Worm (Caenorhabditis elegans) whole organism, young adult: ENCODE data around the gene F19H8.2.
A peak's percentile ranks its signal among the peaks of the same experiment; 100 is the strongest.

Experiments used
- B0019.2 ChIP-seq: fragments of 200-800 bp; sonication (Bioruptor generic); conservative IDR thresholded peaks from 2 replicates; pipeline ENCODE4 v1.3.6; 2022; ENCODE audit warnings: missing genetic modification reagents, missing genetic modification characterization, missing compliant biosample characterization
- C06A6.2 ChIP-seq: fragments of 200-800 bp; sonication (Bioruptor generic); conservative IDR thresholded peaks from 2 replicates; pipeline ENCODE4 v1.3.6; 2022; ENCODE audit warnings: missing genetic modification characterization, missing compliant biosample characterization
- C17E4.6 ChIP-seq: fragments of 200-800 bp; sonication (Bioruptor generic); IDR thresholded peaks from 2 replicates; pipeline ENCODE4 v1.3.6; 2022; ENCODE audit warnings: missing genetic modification reagents, missing genetic modification characterization, missing compliant biosample characterization
- D2030.7 ChIP-seq: fragments of 200-800 bp; sonication (Bioruptor generic); IDR thresholded peaks from 2 replicates; pipeline ENCODE4 v1.3.6; 2022; ENCODE audit warnings: missing genetic modification reagents, missing genetic modification characterization, missing compliant biosample characterization
- F22D6.2 ChIP-seq: sonication (generic microtip); optimal IDR thresholded peaks from 2 replicates; lab custom pipeline; 2016; ENCODE audit warnings: mild to moderate bottlenecking, missing genetic modification characterization, missing compliant biosample characterization
- F37B4.10 ChIP-seq: fragments of 200-800 bp; sonication (Bioruptor generic); IDR thresholded peaks from 2 replicates; pipeline ENCODE4 v1.3.6; 2022; ENCODE audit warnings: missing genetic modification characterization, missing compliant biosample characterization
- K11D2.4 ChIP-seq: fragments of 200-800 bp; sonication (Bioruptor generic); IDR thresholded peaks from 2 replicates; pipeline ENCODE4 v1.3.6; 2022; ENCODE audit warnings: missing genetic modification reagents, missing genetic modification characterization, missing compliant biosample characterization
- K12H6.12 ChIP-seq: fragments of 200-800 bp; sonication (Bioruptor generic); optimal IDR thresholded peaks from 2 replicates; lab custom pipeline; 2018; ENCODE audit warnings: mild to moderate bottlenecking, missing genetic modification characterization, missing compliant biosample characterization
- T07F8.4 ChIP-seq: sonication (generic microtip); optimal IDR thresholded peaks from 2 replicates; lab custom pipeline; 2016; ENCODE audit warnings: mild to moderate bottlenecking, missing genetic modification characterization, moderate library complexity, missing compliant biosample characterization
- Y53F4B.3 ChIP-seq: fragments of 200-800 bp; sonication (Bioruptor generic); IDR thresholded peaks from 2 replicates; pipeline ENCODE4 v1.3.6; 2022; ENCODE audit warnings: missing genetic modification reagents, missing genetic modification characterization, missing compliant biosample characterization
- Y95B8A.8 ChIP-seq: fragments of 200-800 bp; sonication (Bioruptor generic); IDR thresholded peaks from 2 replicates; pipeline ENCODE4 v1.3.6; 2022; ENCODE audit warnings: missing genetic modification reagents, missing genetic modification characterization, missing compliant biosample characterization
- ZK185.1 ChIP-seq: sonication (generic microtip); optimal IDR thresholded peaks from 2 replicates; lab custom pipeline; 2016; ENCODE audit warnings: mild to moderate bottlenecking, missing genetic modification characterization, missing compliant biosample characterization; ENCODE audit not compliant: poor library complexity, severe bottlenecking
- aptf-3 ChIP-seq: fragments of 200-800 bp; sonication (Bioruptor generic); IDR thresholded peaks from 2 replicates; pipeline ENCODE4 v1.3.6; 2022; ENCODE audit warnings: missing genetic modification characterization, missing compliant biosample characterization
- atf-7 ChIP-seq: sonication (generic microtip); optimal IDR thresholded peaks from 2 replicates; lab custom pipeline; 2017; ENCODE audit warnings: mild to moderate bottlenecking, missing genetic modification characterization, missing compliant biosample characterization
- athp-1 ChIP-seq: sonication (generic microtip); optimal IDR thresholded peaks from 2 replicates; lab custom pipeline; 2017; ENCODE audit warnings: mild to moderate bottlenecking, missing genetic modification characterization, missing compliant biosample characterization
- bed-1 ChIP-seq: fragments of 200-800 bp; sonication (Bioruptor generic); IDR thresholded peaks from 2 replicates; pipeline ENCODE4 v1.3.6; 2022; ENCODE audit warnings: missing genetic modification reagents, missing genetic modification characterization, missing compliant biosample characterization
- bed-2 ChIP-seq: fragments of 200-800 bp; sonication (Bioruptor generic); IDR thresholded peaks from 2 replicates; pipeline ENCODE4 v1.3.6; 2022; ENCODE audit warnings: missing genetic modification reagents, missing genetic modification characterization, missing compliant biosample characterization
- cebp-1 ChIP-seq, 2 experiments: fragments of 200-800 bp in 1 of 2; sonication (Bioruptor generic) in 1 of 2; sonication (generic microtip) in 1 of 2; IDR thresholded peaks in 1 of 2; optimal IDR thresholded peaks in 1 of 2; 2 replicates each; pipeline versions ENCODE4 v1.3.6 to Lab custom; 2017 to 2022; ENCODE audit warnings: missing compliant biosample characterization in 2 of 2, missing genetic modification characterization in 2 of 2, mild to moderate bottlenecking in 1 of 2, missing genetic modification reagents in 1 of 2, moderate library complexity in 1 of 2
- ceh-100 ChIP-seq: fragments of 200-800 bp; sonication (Bioruptor generic); IDR thresholded peaks from 2 replicates; pipeline ENCODE4 v1.3.6; 2022; ENCODE audit warnings: missing genetic modification reagents, missing genetic modification characterization, missing compliant biosample characterization
- ceh-40 ChIP-seq: fragments of 200-800 bp; sonication (Bioruptor generic); IDR thresholded peaks from 2 replicates; pipeline ENCODE4 v1.3.6; 2022; ENCODE audit warnings: missing genetic modification characterization, missing compliant biosample characterization
- chd-7 ChIP-seq: sonication (generic microtip); optimal IDR thresholded peaks from 2 replicates; lab custom pipeline; 2016; ENCODE audit warnings: mild to moderate bottlenecking, missing genetic modification characterization, moderate library complexity, missing compliant biosample characterization
- dpl-1 ChIP-seq: fragments of 150-350 bp; optimal IDR thresholded peaks from 2 replicates; lab custom pipeline; 2014; ENCODE audit warnings: missing biosample characterization, missing genetic modification reagents, missing genetic modification characterization
- egl-18 ChIP-seq: fragments of 200-800 bp; sonication (Bioruptor generic); IDR thresholded peaks from 2 replicates; pipeline ENCODE4 v1.3.6; 2022; ENCODE audit warnings: missing genetic modification reagents, missing genetic modification characterization, missing compliant biosample characterization
- egl-44 ChIP-seq: fragments of 200-800 bp; sonication (Bioruptor generic); IDR thresholded peaks from 2 replicates; pipeline ENCODE4 v1.3.6; 2022; ENCODE audit warnings: missing genetic modification reagents, missing genetic modification characterization, missing compliant biosample characterization
- egrh-3 ChIP-seq: fragments of 200-800 bp; sonication (Bioruptor generic); IDR thresholded peaks from 2 replicates; pipeline ENCODE4 v1.3.6; 2022; ENCODE audit warnings: missing genetic modification reagents, missing genetic modification characterization, missing compliant biosample characterization
- ets-4 ChIP-seq: fragments of 200-800 bp; sonication (Bioruptor generic); optimal IDR thresholded peaks from 2 replicates; lab custom pipeline; 2018; ENCODE audit warnings: mild to moderate bottlenecking, missing genetic modification characterization, missing compliant biosample characterization
- gei-17 ChIP-seq: fragments of 200-800 bp; sonication (Bioruptor generic); optimal IDR thresholded peaks from 2 replicates; lab custom pipeline; 2018; ENCODE audit warnings: mild to moderate bottlenecking, missing genetic modification characterization, missing compliant biosample characterization
- hmg-1.2 ChIP-seq: fragments of 200-800 bp; sonication (Bioruptor generic); IDR thresholded peaks from 2 replicates; pipeline ENCODE4 v1.3.6; 2022; ENCODE audit warnings: missing genetic modification reagents, missing genetic modification characterization, missing compliant biosample characterization
- hmg-20 ChIP-seq: fragments of 200-800 bp; sonication (Bioruptor generic); IDR thresholded peaks from 2 replicates; pipeline ENCODE4 v1.3.6; 2022; ENCODE audit warnings: missing genetic modification reagents, missing genetic modification characterization, missing compliant biosample characterization
- lag-1 ChIP-seq: fragments of 200-800 bp; sonication (Bioruptor generic); IDR thresholded peaks from 2 replicates; pipeline ENCODE4 v1.3.6; 2022; ENCODE audit warnings: missing genetic modification reagents, missing genetic modification characterization, missing compliant biosample characterization
- let-526 ChIP-seq: fragments of 200-800 bp; sonication (Bioruptor generic); IDR thresholded peaks from 2 replicates; pipeline ENCODE4 v1.3.6; 2022; ENCODE audit warnings: missing genetic modification reagents, missing genetic modification characterization, missing compliant biosample characterization
- lin-26 ChIP-seq: fragments of 200-800 bp; sonication (Bioruptor generic); IDR thresholded peaks from 2 replicates; pipeline ENCODE4 v1.3.6; 2022; ENCODE audit warnings: missing genetic modification reagents, missing genetic modification characterization, missing compliant biosample characterization
- lir-1 ChIP-seq: fragments of 200-800 bp; sonication (Bioruptor generic); conservative IDR thresholded peaks from 2 replicates; pipeline ENCODE4 v1.3.6; 2022; ENCODE audit warnings: missing genetic modification reagents, missing genetic modification characterization, missing compliant biosample characterization
- madf-8 ChIP-seq: fragments of 200-800 bp; sonication (Bioruptor generic); conservative IDR thresholded peaks from 2 replicates; pipeline ENCODE4 v1.3.6; 2022; ENCODE audit warnings: missing genetic modification reagents, missing genetic modification characterization, missing compliant biosample characterization
- mel-28 ChIP-seq: sonication (generic microtip); optimal IDR thresholded peaks from 2 replicates; lab custom pipeline; 2016; ENCODE audit warnings: borderline replicate concordance, mild to moderate bottlenecking, missing genetic modification characterization, missing compliant biosample characterization
- nfya-2 ChIP-seq: fragments of 200-800 bp; sonication (Bioruptor generic); IDR thresholded peaks from 2 replicates; pipeline ENCODE4 v1.3.6; 2022; ENCODE audit warnings: missing genetic modification reagents, missing genetic modification characterization, missing compliant biosample characterization
- nhr-120 ChIP-seq: fragments of 200-800 bp; sonication (Bioruptor generic); IDR thresholded peaks from 2 replicates; pipeline ENCODE4 v1.3.6; 2022; ENCODE audit warnings: missing genetic modification characterization, missing compliant biosample characterization
- rec-8 ChIP-seq, 2 experiments: sonication (generic microtip); optimal IDR thresholded peaks; 2 replicates each; lab custom pipeline; 2016; ENCODE audit warnings: mild to moderate bottlenecking in 2 of 2, missing genetic modification characterization in 2 of 2, missing genetic modification reagents in 2 of 2, missing genotype in 2 of 2, missing biosample characterization in 1 of 2, missing compliant biosample characterization in 1 of 2, moderate library complexity in 1 of 2
- snpc-4 ChIP-seq, 5 experiments: fragments of 150-350 bp in 1 of 5; sonication (generic microtip) in 4 of 5; optimal IDR thresholded peaks; 2 replicates each; lab custom pipeline; 2014 to 2018; ENCODE audit warnings: missing genetic modification characterization in 5 of 5, missing biosample characterization in 3 of 5, antibody characterized with exemption in 2 of 5, mild to moderate bottlenecking in 2 of 5, missing compliant biosample characterization in 2 of 5, missing genotype in 2 of 5, moderate library complexity in 2 of 5, missing genetic modification reagents in 1 of 5
- unc-130 ChIP-seq: sonication (generic microtip); optimal IDR thresholded peaks from 2 replicates; lab custom pipeline; 2016; ENCODE audit warnings: missing genetic modification reagents, missing genetic modification characterization, missing compliant biosample characterization
- xnd-1 ChIP-seq: sonication (generic microtip); optimal IDR thresholded peaks from 2 replicates; lab custom pipeline; 2016; ENCODE audit warnings: missing genotype, missing genetic modification reagents, missing genetic modification characterization, missing compliant biosample characterization
- zim-3 ChIP-seq: sonication (generic microtip); optimal IDR thresholded peaks from 2 replicates; lab custom pipeline; 2017; ENCODE audit warnings: mild to moderate bottlenecking, missing genetic modification characterization, moderate library complexity, missing compliant biosample characterization
- ztf-25 ChIP-seq: fragments of 200-800 bp; sonication (Bioruptor generic); IDR thresholded peaks from 2 replicates; pipeline ENCODE4 v1.3.6; 2022; ENCODE audit warnings: missing genetic modification reagents, missing genetic modification characterization, missing compliant biosample characterization
- ztf-26 ChIP-seq: sonication (generic microtip); optimal IDR thresholded peaks from 2 replicates; lab custom pipeline; 2017; ENCODE audit warnings: missing genetic modification characterization, missing compliant biosample characterization
- ztf-28 ChIP-seq: fragments of 200-800 bp; sonication (Bioruptor generic); IDR thresholded peaks from 2 replicates; pipeline ENCODE4 v1.3.6; 2022; ENCODE audit warnings: missing genetic modification reagents, missing genetic modification characterization, missing compliant biosample characterization
- ztf-3 ChIP-seq: fragments of 200-800 bp; sonication (Bioruptor generic); optimal IDR thresholded peaks from 2 replicates; lab custom pipeline; 2018; ENCODE audit warnings: mild to moderate bottlenecking, missing genetic modification characterization, missing compliant biosample characterization

F19H8.2 gene

ce11 chrII:14561549-14562115 is 44.0 kb downstream of the F19H8.2 start, which contains the start of gene mog-4:
Gene mog-4 (minus strand): TSS chrII:14561599.
- TF ChIP-seq Y95B8A.8 (GFP tag; lab: Robert Waterston, UW), result peak; percentile 99
- peak; percentile 89 for TF ChIP-seq F22D6.2 (tag; lab: Kevin White, UChicago)
- peak; percentile 96 for TF ChIP-seq ceh-100
- peak; percentile 98 for TF ChIP-seq lin-26 (GFP tag; lab: Robert Waterston, UW)
- TF ChIP-seq gei-17 (GFP tag; lab: Kevin White, UChicago), result peak; percentile 66
- peak; percentile 81 for TF ChIP-seq ztf-3 (GFP tag; lab: Kevin White, UChicago)
- TF ChIP-seq bed-2, result peak; percentile 100
- peak; percentile 99 for TF ChIP-seq K11D2.4 (GFP tag; lab: Robert Waterston, UW)
- TF ChIP-seq egl-44, result peak; percentile 97
- TF ChIP-seq B0019.2, result peak; percentile 100
- peak; percentile 31 for TF ChIP-seq snpc-4 (GFP tag; optimal IDR thresholded peaks at IDR 0.05; lab: Kevin White, UChicago)
- TF ChIP-seq snpc-4 (tag; optimal IDR thresholded peaks at IDR 0.05; lab: Kevin White, UChicago), result peak; percentile 41 to 91 (median 72)
- peak; percentile 98 for TF ChIP-seq C06A6.2
- peak; percentile 97 for TF ChIP-seq egl-18 (GFP tag; lab: Robert Waterston, UW)
- peak; percentile 76 for TF ChIP-seq mel-28
- TF ChIP-seq D2030.7 (GFP tag; lab: Robert Waterston, UW), result peak; percentile 100
- peak; percentile 89 for TF ChIP-seq nfya-2 (GFP tag; lab: Robert Waterston, UW)
- TF ChIP-seq chd-7 (tag; lab: Kevin White, UChicago), result peak; percentile 84
- TF ChIP-seq ztf-25 (GFP tag; lab: Robert Waterston, UW), result peak; percentile 100
- peak; percentile 48 for TF ChIP-seq T07F8.4 (tag; lab: Kevin White, UChicago)
- TF ChIP-seq K12H6.12 (tag; lab: Kevin White, UChicago), result peak; percentile 97
- peak; percentile 99 for TF ChIP-seq lag-1 (GFP tag; lab: Robert Waterston, UW)
- TF ChIP-seq Y53F4B.3 (GFP tag; lab: Robert Waterston, UW), result peak; percentile 93
- peak; percentile 99 for TF ChIP-seq madf-8 (GFP tag; lab: Robert Waterston, UW)
- TF ChIP-seq hmg-1.2 (GFP tag; lab: Robert Waterston, UW), result peak; percentile 100
- peak; percentile 98 for TF ChIP-seq nhr-120 (GFP tag; lab: Robert Waterston, UW)
- TF ChIP-seq unc-130, result peak; percentile 97
- TF ChIP-seq let-526 (GFP tag; lab: Robert Waterston, UW), result peak; percentile 100
- peak; percentile 81 for TF ChIP-seq zim-3
- peak; percentile 84 for TF ChIP-seq atf-7 (tag; lab: Kevin White, UChicago)
- TF ChIP-seq ztf-28, result peak; percentile 100
- peak; percentile 95 for TF ChIP-seq hmg-20 (GFP tag; lab: Robert Waterston, UW)
- peak; percentile 100 for TF ChIP-seq C17E4.6 (GFP tag; lab: Robert Waterston, UW)
- peak; percentile 97 for TF ChIP-seq cebp-1 (GFP tag; IDR thresholded peaks at IDR 0.05; lab: Robert Waterston, UW)
- peak; percentile 94 for TF ChIP-seq cebp-1 (tag; optimal IDR thresholded peaks at IDR 0.05; lab: Kevin White, UChicago)
- peak; percentile 95 for TF ChIP-seq ceh-40
- TF ChIP-seq aptf-3, result peak; percentile 95
- peak; percentile 98 for TF ChIP-seq bed-1 (GFP tag; lab: Robert Waterston, UW)
- TF ChIP-seq F37B4.10 (GFP tag; lab: Robert Waterston, UW), result peak; percentile 96
- peak; percentile 46 for TF ChIP-seq dpl-1 (GFP tag; lab: Kevin White, UChicago)
- peak; percentile 97 for TF ChIP-seq athp-1
- peak; percentile 86 for TF ChIP-seq xnd-1 (tag; lab: Kevin White, UChicago)
- TF ChIP-seq ztf-26 (tag; lab: Kevin White, UChicago), result peak; percentile 96
- TF ChIP-seq rec-8 (tag; optimal IDR thresholded peaks at IDR 0.05; lab: Kevin White, UChicago), result peak; percentile 62 to 86
- TF ChIP-seq egrh-3 (GFP tag; lab: Robert Waterston, UW), result peak; percentile 90
- TF ChIP-seq ZK185.1 (tag; lab: Kevin White, UChicago), result peak; percentile 97
- TF ChIP-seq lir-1 (GFP tag; lab: Robert Waterston, UW), result peak; percentile 99
- TF ChIP-seq ets-4 (GFP tag; lab: Kevin White, UChicago), result peak; percentile 10
